Fruit fly (Drosophila melanogaster) whole organism, adult: Measurements from ENCODE around the gene Arl8.

Experiments
- CG12768 ChIP-seq: fragments of 200-800 bp; sonication (Bioruptor generic); optimal IDR thresholded peaks from 2 replicates; lab custom pipeline; 2017; ENCODE audit warnings: missing biosample characterization, missing genetic modification characterization, mild to moderate bottlenecking, moderate library complexity, missing genetic modification reagents
- CG7045 ChIP-seq: fragments of 200-800 bp; sonication (Bioruptor generic); optimal IDR thresholded peaks from 2 replicates; lab custom pipeline; 2017; ENCODE audit warnings: missing biosample characterization, mild to moderate bottlenecking, missing genetic modification characterization
- Clk ChIP-seq: fragments of 200-800 bp; sonication (Bioruptor generic); optimal IDR thresholded peaks from 2 replicates; lab custom pipeline; 2017; ENCODE audit warnings: missing biosample characterization, missing genetic modification characterization
- Hr96 ChIP-seq: fragments of 200-800 bp; sonication (Bioruptor generic); optimal IDR thresholded peaks from 2 replicates; lab custom pipeline; 2016; ENCODE audit warnings: missing biosample characterization, missing genetic modification characterization
- Mnt ChIP-seq: fragments of 200-800 bp; sonication (Bioruptor generic); optimal IDR thresholded peaks from 2 replicates; lab custom pipeline; 2016; ENCODE audit warnings: missing biosample characterization, mild to moderate bottlenecking, missing genetic modification characterization
- cic ChIP-seq: fragments of 200-800 bp; sonication (Bioruptor generic); optimal IDR thresholded peaks from 2 replicates; lab custom pipeline; 2017; ENCODE audit warnings: missing biosample characterization, mild to moderate bottlenecking, missing genetic modification characterization, moderate library complexity
- cnc ChIP-seq, 2 experiments: fragments of >200 bp; optimal IDR thresholded peaks; 2 replicates each; lab custom pipeline; 2017
- pad ChIP-seq: fragments of 200-800 bp; sonication (Bioruptor generic); optimal IDR thresholded peaks from 3 replicates; lab custom pipeline; 2017; ENCODE audit warnings: missing biosample characterization, missing genetic modification characterization, mild to moderate bottlenecking, moderate library complexity, missing genetic modification reagents
- toe ChIP-seq: fragments of 200-800 bp; sonication (Bioruptor generic); optimal IDR thresholded peaks from 2 replicates; lab custom pipeline; 2016; ENCODE audit warnings: missing biosample characterization, missing genetic modification characterization

DNA sequence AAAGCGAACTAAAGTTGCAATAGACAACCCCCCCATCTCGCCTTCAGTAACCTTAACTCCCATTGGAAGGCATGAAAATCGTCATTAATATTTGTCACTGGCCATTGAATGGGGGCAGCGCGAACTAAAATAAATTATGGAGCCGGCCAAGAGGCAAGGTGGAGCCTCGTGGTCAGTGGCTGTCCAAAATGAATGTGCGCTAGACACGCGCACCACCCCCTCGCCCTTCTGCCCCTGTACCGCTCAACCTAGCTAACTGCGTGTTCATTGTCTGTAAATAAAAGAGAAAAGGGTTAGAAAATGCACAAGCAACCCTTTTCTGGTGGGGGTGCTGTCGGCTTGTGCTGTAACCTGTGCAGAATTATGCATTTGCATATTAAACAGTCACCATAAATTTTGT is 30.8 kb downstream of the Arl8 start:
- TF ChIP-seq cnc (optimal IDR thresholded peaks at IDR 0.05; lab: Kevin White, UChicago) (no peak), Hr96 (no peak), pad (GFP tag; lab: Kevin White, UChicago) (no peak), Mnt (no peak), toe (GFP tag; lab: Kevin White, UChicago) (no peak), Clk (no peak), CG12768 (GFP tag; lab: Kevin White, UChicago) (no peak), CG7045 (no peak), cic (GFP tag; lab: Kevin White, UChicago) (no peak)
